Worm (Caenorhabditis elegans) whole organism, early embryonic: Measurements from ENCODE around the gene sysm-1.

ENCODE experiments used
- hmg-4 ChIP-seq: fragments of 200-800 bp; sonication (Bioruptor generic); optimal IDR thresholded peaks from 2 replicates; lab custom pipeline; 2018; ENCODE audit warnings: mild to moderate bottlenecking, missing genetic modification characterization, missing compliant biosample characterization
- hnd-1 ChIP-seq: sonication (generic microtip); optimal IDR thresholded peaks from 2 replicates; lab custom pipeline; 2016; ENCODE audit warnings: missing genetic modification characterization, missing compliant biosample characterization
- scrt-1 ChIP-seq: fragments of 200-800 bp; sonication (Bioruptor generic); IDR thresholded peaks from 2 replicates; pipeline ENCODE4 v1.3.6; 2022; ENCODE audit warnings: missing genetic modification characterization, missing compliant biosample characterization
- sea-1 ChIP-seq: fragments of 200-800 bp; sonication (Bioruptor generic); conservative IDR thresholded peaks from 2 replicates; pipeline ENCODE4 v1.3.6; 2022; ENCODE audit warnings: missing genetic modification characterization, missing compliant biosample characterization

- TF ChIP-seq scrt-1 (GFP tag; lab: Robert Waterston, UW) (no peak), sea-1 (GFP tag; lab: Robert Waterston, UW) (no peak), hmg-4 (GFP tag; lab: Kevin White, UChicago) (no peak), hnd-1 (tag; lab: Kevin White, UChicago) (no peak)
Measured at ce11 chrII:9041306-9041705, 41.7 kb downstream of the sysm-1 start, which contains the start of gene F37B12.3.
